Fruit fly (Drosophila melanogaster) whole organism, embryonic: ENCODE measurements around the gene CG6791.

Experiments
- B-H2 ChIP-seq: fragments of 200-800 bp; sonication (Bioruptor generic); optimal IDR thresholded peaks from 2 replicates; lab custom pipeline; 2018; ENCODE audit warnings: missing biosample characterization, mild to moderate bottlenecking, missing genetic modification characterization
- CG10565 ChIP-seq: fragments of 200-800 bp; sonication (Bioruptor generic); optimal IDR thresholded peaks from 3 replicates; lab custom pipeline; 2016; ENCODE audit warnings: missing biosample characterization, mild to moderate bottlenecking, missing genetic modification characterization
- CG10654 ChIP-seq: fragments of 200-800 bp; sonication (Bioruptor generic); optimal IDR thresholded peaks from 2 replicates; lab custom pipeline; 2016; ENCODE audit warnings: missing biosample characterization, missing genetic modification characterization
- CG13296 ChIP-seq: fragments of 200-800 bp; sonication (Bioruptor generic); optimal IDR thresholded peaks from 3 replicates; lab custom pipeline; 2018; ENCODE audit warnings: missing biosample characterization, mild to moderate bottlenecking, missing genetic modification characterization
- CG13424 ChIP-seq: fragments of 200-800 bp; sonication (Bioruptor generic); optimal IDR thresholded peaks from 2 replicates; lab custom pipeline; 2019; ENCODE audit warnings: missing biosample characterization, mild to moderate bottlenecking, missing genetic modification characterization, moderate library complexity
- CG14965 ChIP-seq: fragments of 200-800 bp; sonication (Bioruptor generic); optimal IDR thresholded peaks from 2 replicates; lab custom pipeline; 2016; ENCODE audit warnings: missing biosample characterization, missing genetic modification characterization, borderline replicate concordance
- CG15514 ChIP-seq: fragments of 200-800 bp; sonication (Bioruptor generic); optimal IDR thresholded peaks from 3 replicates; lab custom pipeline; 2017; ENCODE audit warnings: missing biosample characterization, missing genetic modification characterization, mild to moderate bottlenecking, moderate library complexity, missing genetic modification reagents
- CG18262 ChIP-seq: fragments of 200-800 bp; optimal IDR thresholded peaks from 3 replicates; lab custom pipeline; 2019; ENCODE audit warnings: missing biosample characterization, mild to moderate bottlenecking, missing genetic modification characterization, moderate library complexity
- CG2129 ChIP-seq: fragments of 200-800 bp; sonication (Bioruptor generic); IDR thresholded peaks from 2 replicates; pipeline ENCODE4 v1.3.6; 2022; ENCODE audit warnings: missing biosample characterization, missing genetic modification characterization; ENCODE audit not compliant: partially characterized antibody
- CG3065 ChIP-seq: fragments of 200-800 bp; sonication (Bioruptor generic); optimal IDR thresholded peaks from 2 replicates; lab custom pipeline; 2016; ENCODE audit warnings: missing biosample characterization, missing genetic modification characterization
- CG34422 ChIP-seq: fragments of 200-800 bp; sonication (Bioruptor generic); IDR thresholded peaks from 3 replicates; pipeline ENCODE4 v1.3.6; 2022; ENCODE audit warnings: missing biosample characterization, missing genetic modification characterization
- CG6254 ChIP-seq: fragments of 200-800 bp; sonication (Bioruptor generic); optimal IDR thresholded peaks from 3 replicates; lab custom pipeline; 2017; ENCODE audit warnings: mild to moderate bottlenecking, missing biosample characterization, missing genetic modification reagents, missing genetic modification characterization
- CG8765 ChIP-seq: fragments of 200-800 bp; sonication (Bioruptor generic); IDR thresholded peaks from 2 replicates; pipeline ENCODE4 v1.3.6; 2022; ENCODE audit warnings: missing biosample characterization, missing genetic modification characterization
- CkIIα-i1 ChIP-seq: fragments of 200-800 bp; sonication (Bioruptor generic); IDR thresholded peaks from 2 replicates; pipeline ENCODE4 v1.3.6; 2022; ENCODE audit warnings: missing biosample characterization, missing genetic modification characterization
- CoRest ChIP-seq: fragments of 200-800 bp; sonication (Bioruptor generic); optimal IDR thresholded peaks from 3 replicates; lab custom pipeline; 2018; ENCODE audit warnings: missing biosample characterization, mild to moderate bottlenecking, missing genetic modification characterization, moderate library complexity
- Doc3 ChIP-seq: fragments of 200-800 bp; sonication (Bioruptor generic); IDR thresholded peaks from 3 replicates; pipeline ENCODE4 v1.3.6; 2022; ENCODE audit warnings: missing biosample characterization, missing genetic modification characterization; ENCODE audit not compliant: partially characterized antibody
- Dp ChIP-seq: fragments of 200-800 bp; sonication (Bioruptor generic); optimal IDR thresholded peaks from 2 replicates; lab custom pipeline; 2018; ENCODE audit warnings: missing biosample characterization, mild to moderate bottlenecking, missing genetic modification characterization, moderate library complexity
- E2f1 ChIP-seq: fragments of 200-800 bp; sonication (Bioruptor generic); IDR thresholded peaks from 2 replicates; pipeline ENCODE4 v1.3.6; 2022; ENCODE audit warnings: missing biosample characterization, missing genetic modification characterization
- Ets97D ChIP-seq: fragments of 200-800 bp; sonication (Bioruptor generic); optimal IDR thresholded peaks from 3 replicates; lab custom pipeline; 2016; ENCODE audit warnings: missing biosample characterization, missing genetic modification characterization
- Fer3 ChIP-seq: fragments of 200-800 bp; sonication (Bioruptor generic); optimal IDR thresholded peaks from 2 replicates; lab custom pipeline; 2018; ENCODE audit warnings: missing biosample characterization, mild to moderate bottlenecking, missing genetic modification characterization, moderate library complexity
- HLH3B ChIP-seq: fragments of 200-800 bp; sonication (Bioruptor generic); IDR thresholded peaks from 2 replicates; pipeline ENCODE4 v1.3.6; 2022; ENCODE audit warnings: missing biosample characterization, missing genetic modification characterization
- Hand ChIP-seq: fragments of 200-800 bp; sonication (Bioruptor generic); optimal IDR thresholded peaks from 2 replicates; lab custom pipeline; 2017; ENCODE audit warnings: mild to moderate bottlenecking, missing biosample characterization, missing genetic modification reagents, missing genetic modification characterization
- HmgD ChIP-seq: fragments of 200-800 bp; sonication (Bioruptor generic); optimal IDR thresholded peaks from 3 replicates; lab custom pipeline; 2016; ENCODE audit warnings: missing biosample characterization, missing genetic modification characterization
- Hr78 ChIP-seq, 2 experiments: fragments of 200-800 bp in 1 of 2; fragments of >200 bp in 1 of 2; sonication (Bioruptor generic) in 1 of 2; optimal IDR thresholded peaks; 2 replicates each; lab custom pipeline; 2017 to 2019; ENCODE audit warnings: missing biosample characterization in 2 of 2, missing genetic modification characterization in 2 of 2, mild to moderate bottlenecking in 1 of 2, moderate library complexity in 1 of 2
- Lpt ChIP-seq: fragments of >200 bp; optimal IDR thresholded peaks from 2 replicates; lab custom pipeline; 2018; ENCODE audit warnings: missing biosample characterization, missing genetic modification characterization
- MTF-1 ChIP-seq: fragments of 200-800 bp; sonication (Bioruptor generic); optimal IDR thresholded peaks from 2 replicates; lab custom pipeline; 2018; ENCODE audit warnings: missing biosample characterization, mild to moderate bottlenecking, missing genetic modification characterization, borderline replicate concordance
- Meics ChIP-seq: fragments of 200-800 bp; sonication (Bioruptor generic); optimal IDR thresholded peaks from 2 replicates; lab custom pipeline; 2017; ENCODE audit warnings: missing biosample characterization, mild to moderate bottlenecking, missing genetic modification characterization
- NK7.1 ChIP-seq: fragments of 200-800 bp; sonication (Bioruptor generic); optimal IDR thresholded peaks from 3 replicates; lab custom pipeline; 2016; ENCODE audit warnings: missing biosample characterization, missing genetic modification characterization
- NfI ChIP-seq: fragments of 200-800 bp; sonication (Bioruptor generic); optimal IDR thresholded peaks from 3 replicates; lab custom pipeline; 2018; ENCODE audit warnings: missing biosample characterization, mild to moderate bottlenecking, missing genetic modification characterization, moderate library complexity
- Oaz ChIP-seq: fragments of 200-800 bp; sonication (Bioruptor generic); IDR thresholded peaks from 2 replicates; pipeline ENCODE4 v1.3.6; 2022; ENCODE audit warnings: missing biosample characterization, missing genetic modification characterization
- Sox100B ChIP-seq: fragments of 200-800 bp; sonication (Bioruptor generic); optimal IDR thresholded peaks from 3 replicates; lab custom pipeline; 2018; ENCODE audit warnings: missing biosample characterization, mild to moderate bottlenecking, missing genetic modification characterization
- Xbp1 ChIP-seq: fragments of 200-800 bp; sonication (Bioruptor generic); optimal IDR thresholded peaks from 3 replicates; lab custom pipeline; 2016; ENCODE audit warnings: missing biosample characterization, mild to moderate bottlenecking, missing genetic modification characterization
- aop ChIP-seq: fragments of 200-800 bp; sonication (Bioruptor generic); IDR thresholded peaks from 2 replicates; pipeline ENCODE4 v1.3.6; 2022; ENCODE audit warnings: missing biosample characterization, missing genetic modification characterization
- cad ChIP-seq: fragments of >200 bp; optimal IDR thresholded peaks from 2 replicates; lab custom pipeline; 2017; ENCODE audit warnings: missing biosample characterization, missing genetic modification characterization
- cato ChIP-seq: fragments of 200-800 bp; sonication (Bioruptor generic); optimal IDR thresholded peaks from 2 replicates; lab custom pipeline; 2016; ENCODE audit warnings: missing biosample characterization, missing genetic modification characterization, borderline replicate concordance
- caup ChIP-seq: fragments of 200-800 bp; sonication (Bioruptor generic); optimal IDR thresholded peaks from 3 replicates; lab custom pipeline; 2017; ENCODE audit warnings: missing biosample characterization, mild to moderate bottlenecking, missing genetic modification characterization, moderate library complexity; ENCODE audit not compliant: severe bottlenecking
- dpn ChIP-seq, 2 experiments: fragments of 200-800 bp; sonication (Bioruptor generic); optimal IDR thresholded peaks; 3 replicates each; lab custom pipeline; 2016; ENCODE audit warnings: missing biosample characterization in 2 of 2, missing genetic modification characterization in 2 of 2
- gcm ChIP-seq: fragments of 200-800 bp; sonication (Bioruptor generic); optimal IDR thresholded peaks from 2 replicates; lab custom pipeline; 2019; ENCODE audit warnings: missing biosample characterization, mild to moderate bottlenecking, missing genetic modification characterization, moderate library complexity
- gsb-n ChIP-seq: fragments of 200-800 bp; sonication (Bioruptor generic); optimal IDR thresholded peaks from 3 replicates; lab custom pipeline; 2018; ENCODE audit warnings: missing biosample characterization, mild to moderate bottlenecking, missing genetic modification characterization
- ind ChIP-seq: fragments of 200-800 bp; sonication (Bioruptor generic); optimal IDR thresholded peaks from 3 replicates; lab custom pipeline; 2016; ENCODE audit warnings: missing biosample characterization, missing genetic modification characterization
- insv ChIP-seq, 2 experiments: fragments of 200-800 bp; sonication (Bioruptor generic); optimal IDR thresholded peaks; 3 replicates each; lab custom pipeline; 2016 to 2018; ENCODE audit warnings: missing biosample characterization in 2 of 2, missing genetic modification characterization in 2 of 2
- maf-S ChIP-seq: fragments of 200-800 bp; sonication (Bioruptor generic); optimal IDR thresholded peaks from 2 replicates; lab custom pipeline; 2016; ENCODE audit warnings: missing biosample characterization, missing genetic modification characterization
- org-1 ChIP-seq: fragments of 200-800 bp; sonication (Bioruptor generic); optimal IDR thresholded peaks from 2 replicates; lab custom pipeline; 2017; ENCODE audit warnings: missing biosample characterization, missing genetic modification characterization
- pan ChIP-seq, 4 experiments: fragments of >200 bp in 3 of 4; fragments of 200-800 bp in 1 of 4; sonication (Bioruptor generic) in 1 of 4; optimal IDR thresholded peaks in 3 of 4; IDR thresholded peaks in 1 of 4; 2 replicates each; pipeline versions ENCODE4 v1.3.6 to Lab custom; 2017 to 2022; ENCODE audit warnings: missing biosample characterization in 2 of 4, missing genetic modification characterization in 2 of 4, mixed read lengths in 1 of 4
- psq ChIP-seq: fragments of 200-800 bp; sonication (Bioruptor generic); optimal IDR thresholded peaks from 2 replicates; lab custom pipeline; 2017; ENCODE audit warnings: missing biosample characterization, missing genetic modification characterization
- sim ChIP-seq: fragments of 200-800 bp; sonication (Bioruptor generic); IDR thresholded peaks from 2 replicates; pipeline ENCODE4 v1.3.6; 2022; ENCODE audit warnings: missing biosample characterization, missing genetic modification characterization
- sisA ChIP-seq: fragments of 200-800 bp; sonication (Bioruptor generic); IDR thresholded peaks from 2 replicates; pipeline ENCODE4 v1.3.6; 2022; ENCODE audit warnings: missing biosample characterization, missing genetic modification characterization
- slou ChIP-seq: fragments of 200-800 bp; sonication (Bioruptor generic); optimal IDR thresholded peaks from 3 replicates; lab custom pipeline; 2016; ENCODE audit warnings: missing biosample characterization, missing genetic modification characterization
- sug ChIP-seq: fragments of 200-800 bp; optimal IDR thresholded peaks from 2 replicates; lab custom pipeline; 2019; ENCODE audit warnings: missing biosample characterization, mild to moderate bottlenecking, missing genetic modification characterization, moderate library complexity
- vvl ChIP-seq: fragments of 200-800 bp; sonication (Bioruptor generic); IDR thresholded peaks from 2 replicates; pipeline ENCODE4 v1.3.6; 2022; ENCODE audit warnings: missing biosample characterization, missing genetic modification characterization

Gene CG6791

dm6 chr3R:11617363-11617762 is 27.4 kb upstream of the CG6791 start (continued):
- TF ChIP-seq Hand (GFP tag; lab: Kevin White, UChicago) (no peak), sim (GFP tag; lab: Robert Waterston, UW) (no peak), org-1 (GFP tag; lab: Kevin White, UChicago) (no peak), E2f1 (no peak), CkIIα-i1 (GFP tag; lab: Robert Waterston, UW) (no peak), NK7.1 (no peak), Ets97D (no peak), Lpt (GFP tag; lab: Kevin White, UChicago) (no peak), psq (GFP tag; lab: Kevin White, UChicago) (no peak), CG34422 (GFP tag; lab: Robert Waterston, UW) (no peak), CG2129 (no peak), CG6254 (peak; percentile 60), HLH3B (GFP tag; lab: Robert Waterston, UW) (no peak), maf-S (GFP tag; lab: Kevin White, UChicago) (no peak), Meics (GFP tag; lab: Kevin White, UChicago) (no peak), CG15514 (GFP tag; lab: Kevin White, UChicago) (no peak), Fer3 (no peak), CG8765 (GFP tag; lab: Robert Waterston, UW) (no peak; the same call in 1 of the 2 replicates), MTF-1 (GFP tag; lab: Kevin White, UChicago) (no peak), sug (tag; lab: Kevin White, UChicago) (no peak), gsb-n (tag; lab: Kevin White, UChicago) (peak; percentile 70), vvl (GFP tag; lab: Robert Waterston, UW) (peak; percentile 51; the same call in 1 of the 2 replicates), CG13296 (no peak), Oaz (GFP tag; lab: Robert Waterston, UW) (no peak), caup (no peak), CG18262 (tag; lab: Kevin White, UChicago) (peak; percentile 73), cad (no peak), sisA (GFP tag; lab: Robert Waterston, UW) (no peak), CG10565 (GFP tag; lab: Kevin White, UChicago) (no peak), CG10654 (GFP tag; lab: Kevin White, UChicago) (no peak), Doc3 (no peak), gcm (peak; percentile 16), insv (GFP tag; optimal IDR thresholded peaks at IDR 0.05; lab: Kevin White, UChicago) (no peak), ind (GFP tag; lab: Kevin White, UChicago) (peak; percentile 5), slou (no peak), Sox100B (GFP tag; lab: Kevin White, UChicago) (no peak), CoRest (tag; lab: Kevin White, UChicago) (peak; percentile 11), Dp (GFP tag; lab: Kevin White, UChicago) (no peak), HmgD (no peak), cato (GFP tag; lab: Kevin White, UChicago) (no peak), B-H2 (no peak), CG13424 (tag; lab: Kevin White, UChicago) (peak; percentile 35), CG3065 (no peak), Hr78 (GFP tag; optimal IDR thresholded peaks at IDR 0.05; lab: Kevin White, UChicago) (no peak), aop (GFP tag; lab: Robert Waterston, UW) (no peak), CG14965 (GFP tag; lab: Kevin White, UChicago) (no peak), pan (optimal IDR thresholded peaks at IDR 0.05; lab: Kevin White, UChicago) (no peak), pan (GFP tag; optimal IDR thresholded peaks at IDR 0.05 in 1 of 2, IDR thresholded peaks at IDR 0.05 in 1 of 2) (no peak), dpn (GFP tag; optimal IDR thresholded peaks at IDR 0.05; lab: Kevin White, UChicago) (no peak), NfI (GFP tag; lab: Kevin White, UChicago) (no peak), Xbp1 (GFP tag; lab: Kevin White, UChicago) (peak; percentile 30)
